Fruit fly (Drosophila melanogaster) whole organism, embryonic: ENCODE measurements around the gene CG9302.

Experiments
- CG10209 ChIP-seq: fragments of 200-800 bp; sonication (Bioruptor generic); optimal IDR thresholded peaks from 3 replicates; lab custom pipeline; 2017; ENCODE audit warnings: missing biosample characterization, mild to moderate bottlenecking, missing genetic modification characterization, missing genetic modification reagents
- CG10431 ChIP-seq: fragments of 200-800 bp; sonication (Bioruptor generic); optimal IDR thresholded peaks from 3 replicates; lab custom pipeline; 2018; ENCODE audit warnings: missing biosample characterization, mild to moderate bottlenecking, missing genetic modification characterization
- CG14965 ChIP-seq: fragments of 200-800 bp; sonication (Bioruptor generic); optimal IDR thresholded peaks from 2 replicates; lab custom pipeline; 2016; ENCODE audit warnings: missing biosample characterization, missing genetic modification characterization, borderline replicate concordance
- CG15011 ChIP-seq: fragments of 200-800 bp; sonication (Bioruptor generic); optimal IDR thresholded peaks from 3 replicates; lab custom pipeline; 2018; ENCODE audit warnings: missing biosample characterization, mild to moderate bottlenecking, missing genetic modification characterization
- CG1603 ChIP-seq: fragments of 200-800 bp; sonication (Bioruptor generic); optimal IDR thresholded peaks from 2 replicates; lab custom pipeline; 2019; ENCODE audit warnings: missing biosample characterization, mild to moderate bottlenecking, missing genetic modification characterization, moderate library complexity
- CG16779 ChIP-seq: fragments of 200-800 bp; sonication (Bioruptor generic); IDR thresholded peaks from 2 replicates; pipeline ENCODE4 v1.3.6; 2022; ENCODE audit warnings: missing biosample characterization, missing genetic modification characterization
- CG17359 ChIP-seq: fragments of 200-800 bp; sonication (Bioruptor generic); optimal IDR thresholded peaks from 3 replicates; lab custom pipeline; 2018; ENCODE audit warnings: missing biosample characterization, mild to moderate bottlenecking, missing genetic modification characterization, moderate library complexity
- CG17612 ChIP-seq: fragments of 200-800 bp; sonication (Bioruptor generic); IDR thresholded peaks from 2 replicates; pipeline ENCODE4 v1.3.6; 2022; ENCODE audit warnings: missing biosample characterization, missing genetic modification characterization
- CG2889 ChIP-seq: fragments of 200-800 bp; sonication (Bioruptor generic); IDR thresholded peaks from 3 replicates; pipeline ENCODE4 v1.3.6; 2022; ENCODE audit warnings: missing biosample characterization, missing genetic modification characterization
- CG31365 ChIP-seq: fragments of 200-800 bp; sonication (Bioruptor generic); optimal IDR thresholded peaks from 2 replicates; lab custom pipeline; 2018; ENCODE audit warnings: missing biosample characterization, mild to moderate bottlenecking, missing genetic modification characterization
- CG3847 ChIP-seq: fragments of 200-800 bp; sonication (Bioruptor generic); IDR thresholded peaks from 2 replicates; pipeline ENCODE4 v1.3.6; 2022; ENCODE audit warnings: missing biosample characterization, missing genetic modification characterization
- CG4707 ChIP-seq: fragments of 200-800 bp; sonication (Bioruptor generic); optimal IDR thresholded peaks from 2 replicates; lab custom pipeline; 2018; ENCODE audit warnings: missing biosample characterization, mild to moderate bottlenecking, missing genetic modification characterization, moderate library complexity
- CG4854 ChIP-seq: fragments of 200-800 bp; sonication (Bioruptor generic); optimal IDR thresholded peaks from 2 replicates; lab custom pipeline; 2016; ENCODE audit warnings: missing biosample characterization, missing genetic modification characterization, inconsistent platforms
- CG6654 ChIP-seq: fragments of 200-800 bp; sonication (Bioruptor generic); optimal IDR thresholded peaks from 2 replicates; lab custom pipeline; 2017; ENCODE audit warnings: missing biosample characterization, mild to moderate bottlenecking, missing genetic modification characterization
- CG6689 ChIP-seq: fragments of 200-800 bp; sonication (Bioruptor generic); IDR thresholded peaks from 2 replicates; pipeline ENCODE4 v1.3.6; 2022; ENCODE audit warnings: missing biosample characterization, missing genetic modification characterization
- CG7372 ChIP-seq: fragments of 200-800 bp; sonication (Bioruptor generic); IDR thresholded peaks from 2 replicates; pipeline ENCODE4 v1.3.6; 2022; ENCODE audit warnings: missing biosample characterization, missing genetic modification characterization
- CG9437 ChIP-seq: fragments of 200-800 bp; sonication (Bioruptor generic); optimal IDR thresholded peaks from 2 replicates; lab custom pipeline; 2018; ENCODE audit warnings: missing biosample characterization, mild to moderate bottlenecking, missing genetic modification characterization
- Dad ChIP-seq: fragments of 200-800 bp; sonication (Bioruptor generic); optimal IDR thresholded peaks from 3 replicates; lab custom pipeline; 2016; ENCODE audit warnings: missing biosample characterization, missing genetic modification characterization
- Deaf1 ChIP-seq: fragments of 200-800 bp; optimal IDR thresholded peaks from 3 replicates; lab custom pipeline; 2019; ENCODE audit warnings: missing biosample characterization, mild to moderate bottlenecking, missing genetic modification characterization, moderate library complexity
- Dll ChIP-seq: fragments of 200-800 bp; sonication (Bioruptor generic); IDR thresholded peaks from 4 replicates; pipeline ENCODE4 v1.3.6; 2022; ENCODE audit warnings: missing biosample characterization, missing genetic modification characterization; ENCODE audit not compliant: partially characterized antibody
- Dref ChIP-seq: fragments of 200-800 bp; sonication (Bioruptor generic); IDR thresholded peaks from 2 replicates; pipeline ENCODE4 v1.3.6; 2022; ENCODE audit warnings: missing biosample characterization, missing genetic modification characterization
- Ets97D ChIP-seq: fragments of 200-800 bp; sonication (Bioruptor generic); optimal IDR thresholded peaks from 3 replicates; lab custom pipeline; 2016; ENCODE audit warnings: missing biosample characterization, missing genetic modification characterization
- H2.0 ChIP-seq: fragments of 200-800 bp; sonication (Bioruptor generic); IDR thresholded peaks from 2 replicates; pipeline ENCODE4 v1.3.6; 2022; ENCODE audit warnings: missing biosample characterization, missing genetic modification characterization
- HLHmδ ChIP-seq: fragments of 200-800 bp; sonication (Bioruptor generic); optimal IDR thresholded peaks from 2 replicates; lab custom pipeline; 2018; ENCODE audit warnings: missing biosample characterization, mild to moderate bottlenecking, missing genetic modification characterization, moderate library complexity
- Hmx ChIP-seq: fragments of 200-800 bp; sonication (Bioruptor generic); optimal IDR thresholded peaks from 2 replicates; lab custom pipeline; 2016; ENCODE audit warnings: missing biosample characterization, missing genetic modification characterization
- Hr3 ChIP-seq: fragments of 200-800 bp; sonication (Bioruptor generic); optimal IDR thresholded peaks from 3 replicates; lab custom pipeline; 2016; ENCODE audit warnings: missing biosample characterization, missing genetic modification characterization
- Hsf ChIP-seq: fragments of 200-800 bp; sonication (Bioruptor generic); optimal IDR thresholded peaks from 3 replicates; lab custom pipeline; 2016; ENCODE audit warnings: missing biosample characterization, missing genetic modification characterization
- Kr ChIP-seq: fragments of 200-800 bp; sonication (Bioruptor generic); optimal IDR thresholded peaks from 2 replicates; lab custom pipeline; 2017; ENCODE audit warnings: missing biosample characterization, mild to moderate bottlenecking, missing genetic modification characterization
- Mes4 ChIP-seq: fragments of 200-800 bp; sonication (Bioruptor generic); optimal IDR thresholded peaks from 2 replicates; lab custom pipeline; 2016; ENCODE audit warnings: missing biosample characterization, missing genetic modification characterization
- NC2α ChIP-seq: fragments of 200-800 bp; sonication (Bioruptor generic); optimal IDR thresholded peaks from 2 replicates; lab custom pipeline; 2016; ENCODE audit warnings: missing biosample characterization, missing genetic modification characterization
- Nf-YC ChIP-seq: fragments of 200-800 bp; optimal IDR thresholded peaks from 3 replicates; lab custom pipeline; 2019; ENCODE audit warnings: missing biosample characterization, mild to moderate bottlenecking, missing genetic modification characterization, moderate library complexity
- Sox102F ChIP-seq: fragments of 200-800 bp; sonication (Bioruptor generic); optimal IDR thresholded peaks from 2 replicates; lab custom pipeline; 2018; ENCODE audit warnings: missing biosample characterization, mild to moderate bottlenecking, missing genetic modification characterization, moderate library complexity
- Stat92E ChIP-seq, 3 experiments: fragments of >200 bp in 2 of 3; fragments of 200-800 bp in 1 of 3; sonication (Bioruptor generic) in 1 of 3; optimal IDR thresholded peaks; 2 replicates each; lab custom pipeline; 2017 to 2019; ENCODE audit warnings: missing biosample characterization in 3 of 3, missing genetic modification characterization in 3 of 3, mild to moderate bottlenecking in 1 of 3, moderate library complexity in 1 of 3
- Trl ChIP-seq, 3 experiments: fragments of >200 bp in 2 of 3; fragments of 200-800 bp in 1 of 3; sonication (Bioruptor generic) in 1 of 3; optimal IDR thresholded peaks; 2 replicates in 1 of 3; 3 replicates in 2 of 3; lab custom pipeline; 2016 to 2017; ENCODE audit warnings: missing biosample characterization in 1 of 3, missing genetic modification characterization in 1 of 3
- caup ChIP-seq: fragments of 200-800 bp; sonication (Bioruptor generic); optimal IDR thresholded peaks from 3 replicates; lab custom pipeline; 2017; ENCODE audit warnings: missing biosample characterization, mild to moderate bottlenecking, missing genetic modification characterization, moderate library complexity; ENCODE audit not compliant: severe bottlenecking
- croc ChIP-seq: fragments of 200-800 bp; sonication (Bioruptor generic); conservative IDR thresholded peaks from 3 replicates; pipeline ENCODE4 v1.3.6; 2022; ENCODE audit warnings: missing biosample characterization, missing genetic modification characterization
- dan ChIP-seq: fragments of 200-800 bp; sonication (Bioruptor generic); IDR thresholded peaks from 2 replicates; pipeline ENCODE4 v1.3.6; 2022; ENCODE audit warnings: missing biosample characterization, missing genetic modification characterization
- fru ChIP-seq: fragments of >200 bp; optimal IDR thresholded peaks from 2 replicates; lab custom pipeline; 2017
- inv ChIP-seq: fragments of 200-800 bp; sonication (Bioruptor generic); IDR thresholded peaks from 2 replicates; pipeline ENCODE4 v1.3.6; 2022; ENCODE audit warnings: missing biosample characterization, missing genetic modification characterization; ENCODE audit not compliant: partially characterized antibody
- kah ChIP-seq: fragments of 200-800 bp; sonication (Bioruptor generic); optimal IDR thresholded peaks from 2 replicates; lab custom pipeline; 2018; ENCODE audit warnings: missing biosample characterization, mild to moderate bottlenecking, missing genetic modification characterization
- knrl ChIP-seq: fragments of 200-800 bp; sonication (Bioruptor generic); IDR thresholded peaks from 3 replicates; pipeline ENCODE4 v1.3.6; 2022; ENCODE audit warnings: missing biosample characterization, missing genetic modification characterization; ENCODE audit not compliant: partially characterized antibody
- pfk ChIP-seq: fragments of 200-800 bp; sonication (Bioruptor generic); optimal IDR thresholded peaks from 2 replicates; lab custom pipeline; 2018; ENCODE audit warnings: missing biosample characterization, mild to moderate bottlenecking, missing genetic modification characterization, moderate library complexity
- pnt ChIP-seq: fragments of 200-800 bp; sonication (Bioruptor generic); optimal IDR thresholded peaks from 3 replicates; lab custom pipeline; 2016; ENCODE audit warnings: missing biosample characterization, missing genetic modification characterization
- sens ChIP-seq: fragments of 200-800 bp; sonication (Bioruptor generic); peaks from one replicate; lab custom pipeline; 2016; ENCODE audit warnings: missing biosample characterization, missing genetic modification characterization
- slou ChIP-seq: fragments of 200-800 bp; sonication (Bioruptor generic); optimal IDR thresholded peaks from 3 replicates; lab custom pipeline; 2016; ENCODE audit warnings: missing biosample characterization, missing genetic modification characterization
- stwl ChIP-seq: fragments of 200-800 bp; sonication (Bioruptor generic); optimal IDR thresholded peaks from 3 replicates; lab custom pipeline; 2018; ENCODE audit warnings: missing biosample characterization, mild to moderate bottlenecking, missing genetic modification characterization, moderate library complexity
- tap ChIP-seq: fragments of 200-800 bp; optimal IDR thresholded peaks from 3 replicates; lab custom pipeline; 2019; ENCODE audit warnings: missing biosample characterization, mild to moderate bottlenecking, missing genetic modification characterization, moderate library complexity
- toy ChIP-seq: fragments of 200-800 bp; sonication (Bioruptor generic); IDR thresholded peaks from 2 replicates; pipeline ENCODE4 v1.3.6; 2022; ENCODE audit warnings: missing biosample characterization, missing genetic modification characterization

CG9302 gene

DNA sequence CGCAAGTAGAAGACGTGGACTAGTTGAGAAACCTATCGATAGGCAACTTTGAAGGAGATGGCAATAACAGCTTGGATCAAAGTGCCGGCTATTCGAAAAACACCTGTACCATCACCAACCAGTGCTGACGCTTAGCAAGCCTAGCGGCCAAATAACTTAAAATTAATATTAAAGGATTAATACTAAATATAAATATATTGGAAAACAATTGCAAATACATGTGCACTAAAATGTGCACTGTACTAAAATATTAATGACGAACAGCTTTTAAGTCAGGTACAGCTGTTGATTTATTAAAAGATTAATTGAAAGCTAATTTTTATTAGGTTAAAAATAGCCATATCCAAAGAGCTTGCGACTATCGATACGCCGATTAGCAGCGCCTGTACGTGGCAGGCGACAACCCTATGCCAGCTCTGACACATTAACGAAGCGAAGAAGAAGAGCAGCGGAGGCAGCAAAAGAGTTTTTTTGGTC lies at the start of gene CG9302, which contains the start of gene beta'COP (continued):
- peak; percentile 31 for TF ChIP-seq CG4854 (GFP tag; lab: Kevin White, UChicago)
- TF ChIP-seq Hmx = no peak
- TF ChIP-seq CG9437 (GFP tag; lab: Kevin White, UChicago) = peak; percentile 60
- TF ChIP-seq stwl (tag; lab: Kevin White, UChicago) = peak; percentile 38
- no peak for TF ChIP-seq CG2889 (GFP tag; lab: Robert Waterston, UW)
- no peak for TF ChIP-seq tap (tag; lab: Kevin White, UChicago)
- peak in 1 of 3 experiments; percentile 58 for TF ChIP-seq Stat92E (GFP tag; optimal IDR thresholded peaks at IDR 0.05; lab: Kevin White, UChicago)
- no peak for TF ChIP-seq CG15011 (GFP tag; lab: Kevin White, UChicago)
- no peak for TF ChIP-seq CG14965 (GFP tag; lab: Kevin White, UChicago)
- peak; percentile 81 for TF ChIP-seq Hr3 (GFP tag; lab: Kevin White, UChicago)
- TF ChIP-seq CG6689 (GFP tag; lab: Robert Waterston, UW) = peak; percentile 56
- no peak for TF ChIP-seq NC2α (GFP tag; lab: Kevin White, UChicago)
- TF ChIP-seq Dref = peak; percentile 68
- no peak for TF ChIP-seq CG31365 (tag; lab: Kevin White, UChicago)
- TF ChIP-seq CG10209 (GFP tag; lab: Kevin White, UChicago) = peak; percentile 69
- TF ChIP-seq CG17612 = no peak
- no peak for TF ChIP-seq toy (GFP tag; lab: Robert Waterston, UW)
- peak; percentile 17 for TF ChIP-seq CG10431 (GFP tag; lab: Kevin White, UChicago)
- TF ChIP-seq CG3847 (GFP tag; lab: Robert Waterston, UW) = peak; percentile 72; the same call in 1 of the 2 replicates
- TF ChIP-seq Dad (GFP tag; lab: Kevin White, UChicago) = peak; percentile 14
- no peak for TF ChIP-seq dan (GFP tag; lab: Robert Waterston, UW)
- TF ChIP-seq croc (GFP tag; lab: Robert Waterston, UW) = peak; percentile 56
- TF ChIP-seq Sox102F (GFP tag; lab: Kevin White, UChicago) = no peak
- TF ChIP-seq CG7372 (GFP tag; lab: Robert Waterston, UW) = no peak; the same call in 1 of the 2 replicates
- no peak for TF ChIP-seq Kr
- no peak for TF ChIP-seq HLHmδ (GFP tag; lab: Kevin White, UChicago)
- TF ChIP-seq fru (lab: Kevin White, UChicago) = no peak
- no peak for TF ChIP-seq pfk (GFP tag; lab: Kevin White, UChicago)
- TF ChIP-seq slou (GFP tag; lab: Kevin White, UChicago) = peak; percentile 81
- TF ChIP-seq CG1603 (tag; lab: Kevin White, UChicago) = no peak

DNA sequence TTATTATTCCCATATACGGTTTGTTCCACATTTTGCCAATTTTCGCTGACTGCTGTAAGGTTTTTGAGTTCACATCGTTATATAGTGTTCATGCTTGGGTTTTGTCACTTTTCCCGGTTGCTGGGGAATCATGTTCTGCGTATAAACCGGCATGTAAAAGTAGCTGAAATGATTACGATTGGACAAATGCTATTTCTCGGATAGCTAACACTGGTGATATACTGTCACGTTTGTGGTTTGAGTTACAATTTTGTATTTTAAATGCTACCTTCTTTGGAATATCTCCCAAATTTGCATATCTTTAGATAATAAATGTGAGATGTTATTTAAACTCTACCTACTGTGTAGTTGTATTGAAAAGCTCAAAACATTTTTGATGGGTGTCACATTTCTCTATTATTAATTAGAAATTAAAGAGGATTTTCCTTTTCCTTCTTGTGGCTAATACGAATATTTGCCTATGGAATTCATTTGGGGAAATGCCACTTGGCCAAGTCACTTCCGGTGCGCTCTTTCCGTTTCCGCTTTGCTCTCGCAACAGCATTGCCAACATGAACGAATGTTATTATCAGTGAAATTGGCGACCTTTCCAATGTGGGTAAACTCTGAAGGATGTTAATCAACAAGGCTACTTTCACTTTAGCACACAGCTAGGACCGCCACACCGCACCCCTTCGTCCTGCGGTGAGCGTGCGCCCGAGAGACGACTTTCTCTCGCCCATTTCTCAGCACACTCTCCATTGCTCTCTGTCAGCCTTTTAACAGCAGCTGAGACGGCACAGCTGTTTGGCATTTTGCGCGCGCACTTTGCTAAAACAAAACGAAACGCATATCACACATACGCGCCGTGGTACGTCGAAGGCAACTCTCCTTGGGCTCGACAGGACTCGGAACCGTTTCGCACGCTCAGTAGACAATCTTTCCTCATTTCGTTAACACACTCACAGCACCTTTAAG lies 36.5 kb upstream of the CG9302 start, which contains the start of the genes CG16956, CG42784 and CG43850:
Gene CG16956 (minus strand): TSS at position 51 of the 957 bp plus-strand sequence.
Gene CG42784 (plus strand): TSS at position 907 of the 957 bp plus-strand sequence.
Gene CG43850 (plus strand): TSS at position 907 of the 957 bp plus-strand sequence.
- TF ChIP-seq CG16779 = no peak
- TF ChIP-seq caup (GFP tag; lab: Kevin White, UChicago) = peak; percentile 89
- no peak for TF ChIP-seq inv
- no peak for TF ChIP-seq Dll (GFP tag; lab: Robert Waterston, UW)
- peak; percentile 30 for TF ChIP-seq CG9437 (GFP tag; lab: Kevin White, UChicago)
- peak; percentile 49 for TF ChIP-seq kah (GFP tag; lab: Kevin White, UChicago)
- TF ChIP-seq Ets97D (GFP tag; lab: Kevin White, UChicago) = peak; percentile 97
- peak; percentile 39 to 64 for TF ChIP-seq Trl (optimal IDR thresholded peaks at IDR 0.05; lab: Kevin White, UChicago)
- TF ChIP-seq Trl (GFP tag; optimal IDR thresholded peaks at IDR 0.05; lab: Kevin White, UChicago) = peak; percentile 24
- TF ChIP-seq CG6654 (GFP tag; lab: Kevin White, UChicago) = no peak
- TF ChIP-seq knrl (GFP tag; lab: Robert Waterston, UW) = no peak
- TF ChIP-seq H2.0 (GFP tag; lab: Robert Waterston, UW) = no peak
- TF ChIP-seq Mes4 (GFP tag; lab: Kevin White, UChicago) = peak; percentile 23
- TF ChIP-seq pnt (GFP tag; lab: Kevin White, UChicago) = no peak
- TF ChIP-seq Nf-YC (tag; lab: Kevin White, UChicago) = peak; percentile 49
- TF ChIP-seq CG4707 (GFP tag; lab: Kevin White, UChicago) = peak; percentile 53
- TF ChIP-seq Deaf1 (tag; lab: Kevin White, UChicago) = peak; percentile 48
- no peak for TF ChIP-seq CG17359 (tag; lab: Kevin White, UChicago)
- peak; percentile 17 for TF ChIP-seq Hsf (GFP tag; lab: Kevin White, UChicago)
- peak; percentile 82 for TF ChIP-seq sens (GFP tag; lab: Kevin White, UChicago)
